Fruit fly (Drosophila melanogaster): ENCODE results near the gene RpL3.

RpL3 gene

dm6 chr3R:11200885-11201421, 20.7 kb upstream of the RpL3 start (continued):
- no peak; the same call in 2 of the 3 replicates for TF ChIP-seq CG17361 (GFP tag; IDR thresholded peaks at IDR 0.05)
- no peak for TF ChIP-seq Hey (tag; optimal IDR thresholded peaks at IDR 0.05)
- TF ChIP-seq Nf-YC (tag; optimal IDR thresholded peaks at IDR 0.05) = no peak
- TF ChIP-seq Rfx (GFP tag; IDR thresholded peaks at IDR 0.05) = peak; percentile 75
- TF ChIP-seq CG5180 (GFP tag; optimal IDR thresholded peaks at IDR 0.05) = no peak
- TF ChIP-seq ato (GFP tag; IDR thresholded peaks at IDR 0.05; ENCODE audit: partially characterized antibody) = no peak
- no peak for TF ChIP-seq CG4617 (GFP tag; optimal IDR thresholded peaks at IDR 0.05; ENCODE audit: borderline replicate concordance)
- TF ChIP-seq ftz-f1 (GFP tag; optimal IDR thresholded peaks at IDR 0.05) = no peak
- TF ChIP-seq CG6791 (GFP tag; IDR thresholded peaks at IDR 0.05; ENCODE audit: partially characterized antibody) = no peak
- peak; percentile 76 for TF ChIP-seq slbo (GFP tag; IDR thresholded peaks at IDR 0.05)
- TF ChIP-seq CG12071 (GFP tag; optimal IDR thresholded peaks at IDR 0.05) = no peak
- no peak for TF ChIP-seq sna (GFP tag; IDR thresholded peaks at IDR 0.05; ENCODE audit: partially characterized antibody)
- TF ChIP-seq H15 (GFP tag; IDR thresholded peaks at IDR 0.05) = peak; percentile 55; the same call in 2 of the 3 replicates
- peak; percentile 16 for TF ChIP-seq nau (GFP tag; optimal IDR thresholded peaks at IDR 0.05)
- no peak for TF ChIP-seq lola (GFP tag; optimal IDR thresholded peaks at IDR 0.05)
- TF ChIP-seq H2.0 (GFP tag; IDR thresholded peaks at IDR 0.05) = peak; percentile 47
- TF ChIP-seq CG7357 (GFP tag; IDR thresholded peaks at IDR 0.05) = peak; percentile 40; the same call in 1 of the 3 replicates
- TF ChIP-seq CG14441 (GFP tag; IDR thresholded peaks at IDR 0.05) = peak; percentile 75
- no peak for TF ChIP-seq dati (GFP tag; IDR thresholded peaks at IDR 0.05)
- no peak for TF ChIP-seq CG6683 (GFP tag; optimal IDR thresholded peaks at IDR 0.05)
- no peak for TF ChIP-seq CG1832 (GFP tag; optimal IDR thresholded peaks at IDR 0.05)
- TF ChIP-seq CG12219 (GFP tag; optimal IDR thresholded peaks at IDR 0.05) = peak; percentile 45
- TF ChIP-seq nerfin-1 (tag; optimal IDR thresholded peaks at IDR 0.05) = no peak
- TF ChIP-seq luna (GFP tag; optimal IDR thresholded peaks at IDR 0.05) = no peak
- TF ChIP-seq Six4 (GFP tag; optimal IDR thresholded peaks at IDR 0.05) = peak; percentile 25
- TF ChIP-seq z (GFP tag; IDR thresholded peaks at IDR 0.05) = no peak
- TF ChIP-seq HmgZ (tag; optimal IDR thresholded peaks at IDR 0.05) = peak; percentile 26
- no peak for TF ChIP-seq knrl (GFP tag; IDR thresholded peaks at IDR 0.05; ENCODE audit: partially characterized antibody)
- no peak for TF ChIP-seq CG5953 (GFP tag; IDR thresholded peaks at IDR 0.05)
- TF ChIP-seq CG13424 (tag; optimal IDR thresholded peaks at IDR 0.05) = peak; percentile 53
- TF ChIP-seq lilli (GFP tag; optimal IDR thresholded peaks at IDR 0.05) = peak; percentile 51
- TF ChIP-seq CG6765 (GFP tag; optimal IDR thresholded peaks at IDR 0.05) = no peak
- peak; percentile 15 for TF ChIP-seq fd3F (GFP tag; optimal IDR thresholded peaks at IDR 0.05)
- TF ChIP-seq HLH54F (GFP tag; optimal IDR thresholded peaks at IDR 0.05) = no peak
- TF ChIP-seq CG10274 (GFP tag; optimal IDR thresholded peaks at IDR 0.05) = peak; percentile 13
- peak; percentile 34; the same call in 1 of the 2 replicates for TF ChIP-seq Adf1 (GFP tag; IDR thresholded peaks at IDR 0.05)
- TF ChIP-seq mirr (GFP tag; optimal IDR thresholded peaks at IDR 0.05) = no peak
- no peak for TF ChIP-seq bbx (GFP tag; IDR thresholded peaks at IDR 0.05; ENCODE audit: partially characterized antibody)
- TF ChIP-seq Poxn (GFP tag; IDR thresholded peaks at IDR 0.05) = no peak
- TF ChIP-seq NC2α (GFP tag; optimal IDR thresholded peaks at IDR 0.05) = no peak
- no peak for TF ChIP-seq gro (GFP tag; optimal IDR thresholded peaks at IDR 0.05)
- TF ChIP-seq CG3847 (GFP tag; IDR thresholded peaks at IDR 0.05) = peak; percentile 40
- no peak for TF ChIP-seq CG31365 (tag; optimal IDR thresholded peaks at IDR 0.05)
- TF ChIP-seq CG9437 (GFP tag; optimal IDR thresholded peaks at IDR 0.05) = peak; percentile 33
- peak; percentile 63 for TF ChIP-seq CG3281 (GFP tag; optimal IDR thresholded peaks at IDR 0.05)
- TF ChIP-seq ewg (GFP tag; optimal IDR thresholded peaks at IDR 0.05) = no peak
- peak; percentile 61; the same call in 2 of the 3 replicates for TF ChIP-seq tgo (GFP tag; IDR thresholded peaks at IDR 0.05)
- no peak for TF ChIP-seq hkb (optimal IDR thresholded peaks at IDR 0.05)
- TF ChIP-seq hkb (GFP tag; IDR thresholded peaks at IDR 0.05) = peak; percentile 60; the same call in 1 of the 2 replicates
- TF ChIP-seq peb (GFP tag; IDR thresholded peaks at IDR 0.05) = no peak
